Worm (Caenorhabditis elegans) whole organism, L1 larva: ENCODE data around the gene C10F3.7.

ENCODE experiments used
- blmp-1 ChIP-seq: fragments of 150-350 bp; optimal IDR thresholded peaks from 2 replicates; lab custom pipeline; 2014; ENCODE audit warnings: missing biosample characterization, missing genetic modification characterization
- dpl-1 ChIP-seq, 3 experiments: fragments of 150-350 bp in 2 of 3; sonication (generic microtip) in 1 of 3; optimal IDR thresholded peaks; 2 replicates each; lab custom pipeline; 2014 to 2017; ENCODE audit warnings: missing biosample characterization in 3 of 3, missing genetic modification characterization in 3 of 3, missing genetic modification reagents in 3 of 3
- fkh-10 ChIP-seq: sonication (generic microtip); optimal IDR thresholded peaks from 2 replicates; lab custom pipeline; 2017; ENCODE audit warnings: missing biosample characterization, missing genetic modification reagents, missing genetic modification characterization
- fos-1 ChIP-seq: fragments of 150-350 bp; optimal IDR thresholded peaks from 2 replicates; lab custom pipeline; 2014; ENCODE audit warnings: missing biosample characterization, missing genetic modification characterization
- grh-1 ChIP-seq: fragments of 200-800 bp; sonication (Bioruptor generic); IDR thresholded peaks from 2 replicates; pipeline ENCODE4 v1.3.6; 2022; ENCODE audit warnings: missing genetic modification reagents, missing genetic modification characterization, missing compliant biosample characterization
- isw-1 ChIP-seq: fragments of 200-800 bp; sonication (Bioruptor generic); IDR thresholded peaks from 2 replicates; pipeline ENCODE4 v1.3.6; 2022; ENCODE audit warnings: missing genetic modification characterization, missing compliant biosample characterization
- lin-39 ChIP-seq: fragments of 150-350 bp; optimal IDR thresholded peaks from 2 replicates; lab custom pipeline; 2014; ENCODE audit warnings: missing biosample characterization, missing genetic modification reagents, missing genetic modification characterization
- lsy-2 ChIP-seq, 2 experiments: fragments of 150-350 bp; optimal IDR thresholded peaks; 2 replicates each; lab custom pipeline; 2014; ENCODE audit warnings: missing biosample characterization in 2 of 2, missing genetic modification characterization in 2 of 2
- mdl-1 ChIP-seq, 2 experiments: fragments of 150-350 bp; optimal IDR thresholded peaks; 2 replicates each; lab custom pipeline; 2014 to 2017; ENCODE audit warnings: missing biosample characterization in 2 of 2, missing genetic modification characterization in 2 of 2, inconsistent platforms in 1 of 2
- mep-1 ChIP-seq: fragments of 150-350 bp; optimal IDR thresholded peaks from 2 replicates; lab custom pipeline; 2014; ENCODE audit warnings: missing biosample characterization, missing genetic modification characterization
- nhr-237 ChIP-seq: fragments of 150-350 bp; optimal IDR thresholded peaks from 2 replicates; lab custom pipeline; 2014; ENCODE audit warnings: missing biosample characterization, missing genetic modification characterization
- pqm-1 ChIP-seq: sonication (generic microtip); optimal IDR thresholded peaks from 3 replicates; lab custom pipeline; 2017; ENCODE audit warnings: missing biosample characterization, missing genetic modification characterization
- tbx-2 ChIP-seq: sonication (generic microtip); optimal IDR thresholded peaks from 2 replicates; lab custom pipeline; 2016; ENCODE audit warnings: missing genetic modification characterization, missing compliant biosample characterization
- unc-62 ChIP-seq: fragments of 150-350 bp; optimal IDR thresholded peaks from 2 replicates; lab custom pipeline; 2014; ENCODE audit warnings: missing biosample characterization, missing genetic modification reagents, missing genetic modification characterization

DNA sequence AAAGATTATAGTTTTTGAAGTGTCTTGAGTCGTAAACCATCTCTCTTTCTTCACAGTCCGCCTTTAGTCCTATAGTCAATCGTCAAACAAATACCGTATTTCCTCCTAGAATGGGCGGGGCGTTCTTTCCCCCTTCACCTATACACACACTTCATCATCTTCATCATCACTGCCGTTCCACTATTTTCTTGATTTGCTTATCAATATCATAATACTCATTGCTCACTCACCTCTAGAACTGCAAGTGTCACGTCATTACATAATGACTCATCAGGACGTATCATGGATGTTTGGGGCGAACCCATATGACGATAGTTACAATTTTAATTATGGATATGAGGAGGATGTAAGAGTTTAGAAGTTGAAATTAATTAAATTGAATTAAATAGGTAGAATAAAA, 24.0 kb upstream of the C10F3.7 start:
- TF ChIP-seq lin-39 (tag; lab: Kevin White, UChicago) (no peak), isw-1 (GFP tag; lab: Robert Waterston, UW) (no peak), fos-1 (tag; lab: Kevin White, UChicago) (no peak), unc-62 (GFP tag; lab: Kevin White, UChicago) (no peak), pqm-1 (tag; lab: Kevin White, UChicago) (no peak), nhr-237 (tag; lab: Kevin White, UChicago) (no peak), fkh-10 (GFP tag; lab: Kevin White, UChicago) (no peak), dpl-1 (GFP tag; optimal IDR thresholded peaks at IDR 0.05; lab: Kevin White, UChicago) (no peak), blmp-1 (no peak), mdl-1 (tag; optimal IDR thresholded peaks at IDR 0.05; lab: Kevin White, UChicago) (no peak), grh-1 (GFP tag; lab: Robert Waterston, UW) (no peak), lsy-2 (tag; optimal IDR thresholded peaks at IDR 0.05; lab: Kevin White, UChicago) (no peak), tbx-2 (tag; lab: Kevin White, UChicago) (no peak), mep-1 (tag; lab: Kevin White, UChicago) (no peak)
